Fruit fly (Drosophila melanogaster) whole organism, embryonic: ENCODE data around the gene CG18262.

ENCODE experiments used
- B-H2 ChIP-seq: fragments of 200-800 bp; sonication (Bioruptor generic); optimal IDR thresholded peaks from 2 replicates; lab custom pipeline; 2018; ENCODE audit warnings: missing biosample characterization, mild to moderate bottlenecking, missing genetic modification characterization
- BEAF-32 ChIP-seq: fragments of 200-800 bp; sonication (Bioruptor generic); optimal IDR thresholded peaks from 3 replicates; lab custom pipeline; 2017; ENCODE audit warnings: missing biosample characterization, missing genetic modification characterization, mild to moderate bottlenecking, moderate library complexity, missing genetic modification reagents
- C15 ChIP-seq: fragments of 200-800 bp; sonication (Bioruptor generic); IDR thresholded peaks from 3 replicates; pipeline ENCODE4 v1.3.6; 2022; ENCODE audit warnings: missing biosample characterization, missing genetic modification characterization
- CG10267 ChIP-seq: fragments of 200-800 bp; sonication (Bioruptor generic); optimal IDR thresholded peaks from 2 replicates; lab custom pipeline; 2018; ENCODE audit warnings: missing biosample characterization, mild to moderate bottlenecking, missing genetic modification characterization, moderate library complexity
- CG10321 ChIP-seq: fragments of 200-800 bp; sonication (Bioruptor generic); IDR thresholded peaks from 2 replicates; pipeline ENCODE4 v1.3.6; 2022; ENCODE audit warnings: missing biosample characterization, missing genetic modification characterization
- CG10959 ChIP-seq: fragments of 200-800 bp; sonication (Bioruptor generic); IDR thresholded peaks from 2 replicates; pipeline ENCODE4 v1.3.6; 2022; ENCODE audit warnings: missing biosample characterization, missing genetic modification characterization
- CG11723 ChIP-seq: fragments of 200-800 bp; sonication (Bioruptor generic); optimal IDR thresholded peaks from 2 replicates; lab custom pipeline; 2017; ENCODE audit warnings: missing biosample characterization, mild to moderate bottlenecking, missing genetic modification characterization
- CG12071 ChIP-seq: fragments of 200-800 bp; sonication (Bioruptor generic); optimal IDR thresholded peaks from 3 replicates; lab custom pipeline; 2018; ENCODE audit warnings: missing biosample characterization, mild to moderate bottlenecking, missing genetic modification characterization
- CG12744 ChIP-seq: fragments of 200-800 bp; sonication (Bioruptor generic); optimal IDR thresholded peaks from 2 replicates; lab custom pipeline; 2016; ENCODE audit warnings: missing biosample characterization, missing genetic modification characterization
- CG15514 ChIP-seq: fragments of 200-800 bp; sonication (Bioruptor generic); optimal IDR thresholded peaks from 3 replicates; lab custom pipeline; 2017; ENCODE audit warnings: missing biosample characterization, missing genetic modification characterization, mild to moderate bottlenecking, moderate library complexity, missing genetic modification reagents
- CG17361 ChIP-seq: fragments of 200-800 bp; sonication (Bioruptor generic); IDR thresholded peaks from 3 replicates; pipeline ENCODE4 v1.3.6; 2022; ENCODE audit warnings: missing biosample characterization, missing genetic modification characterization
- CG17385 ChIP-seq: fragments of 200-800 bp; sonication (Bioruptor generic); optimal IDR thresholded peaks from 3 replicates; lab custom pipeline; 2018; ENCODE audit warnings: missing biosample characterization, mild to moderate bottlenecking, missing genetic modification characterization
- CG17802 ChIP-seq: fragments of 200-800 bp; sonication (Bioruptor generic); optimal IDR thresholded peaks from 2 replicates; lab custom pipeline; 2018; ENCODE audit warnings: missing biosample characterization, mild to moderate bottlenecking, missing genetic modification characterization, moderate library complexity
- CG4854 ChIP-seq: fragments of 200-800 bp; sonication (Bioruptor generic); optimal IDR thresholded peaks from 2 replicates; lab custom pipeline; 2016; ENCODE audit warnings: missing biosample characterization, missing genetic modification characterization, inconsistent platforms
- CG6813 ChIP-seq: fragments of 200-800 bp; sonication (Bioruptor generic); optimal IDR thresholded peaks from 2 replicates; lab custom pipeline; 2017; ENCODE audit warnings: missing biosample characterization, missing genetic modification characterization, mild to moderate bottlenecking, moderate library complexity, missing genetic modification reagents
- CG8924 ChIP-seq: fragments of 200-800 bp; optimal IDR thresholded peaks from 3 replicates; lab custom pipeline; 2019; ENCODE audit warnings: missing biosample characterization, mild to moderate bottlenecking, missing genetic modification characterization, moderate library complexity
- CoRest ChIP-seq: fragments of 200-800 bp; sonication (Bioruptor generic); optimal IDR thresholded peaks from 3 replicates; lab custom pipeline; 2018; ENCODE audit warnings: missing biosample characterization, mild to moderate bottlenecking, missing genetic modification characterization, moderate library complexity
- Dek ChIP-seq: fragments of 200-800 bp; sonication (Bioruptor generic); optimal IDR thresholded peaks from 3 replicates; lab custom pipeline; 2019; ENCODE audit warnings: missing biosample characterization, mild to moderate bottlenecking, missing genetic modification characterization, moderate library complexity
- Dll ChIP-seq: fragments of 200-800 bp; sonication (Bioruptor generic); IDR thresholded peaks from 4 replicates; pipeline ENCODE4 v1.3.6; 2022; ENCODE audit warnings: missing biosample characterization, missing genetic modification characterization; ENCODE audit not compliant: partially characterized antibody
- E2f1 ChIP-seq: fragments of 200-800 bp; sonication (Bioruptor generic); IDR thresholded peaks from 2 replicates; pipeline ENCODE4 v1.3.6; 2022; ENCODE audit warnings: missing biosample characterization, missing genetic modification characterization
- Eip74EF ChIP-seq, 2 experiments: fragments of 200-800 bp in 1 of 2; fragments of >200 bp in 1 of 2; sonication (Bioruptor generic) in 1 of 2; optimal IDR thresholded peaks; 2 replicates each; lab custom pipeline; 2017 to 2019; ENCODE audit warnings: missing biosample characterization in 2 of 2, missing genetic modification characterization in 2 of 2, mild to moderate bottlenecking in 1 of 2, moderate library complexity in 1 of 2
- Hr3 ChIP-seq: fragments of 200-800 bp; sonication (Bioruptor generic); optimal IDR thresholded peaks from 3 replicates; lab custom pipeline; 2016; ENCODE audit warnings: missing biosample characterization, missing genetic modification characterization
- Kr ChIP-seq: fragments of 200-800 bp; sonication (Bioruptor generic); optimal IDR thresholded peaks from 2 replicates; lab custom pipeline; 2017; ENCODE audit warnings: missing biosample characterization, mild to moderate bottlenecking, missing genetic modification characterization
- Lpt ChIP-seq: fragments of >200 bp; optimal IDR thresholded peaks from 2 replicates; lab custom pipeline; 2018; ENCODE audit warnings: missing biosample characterization, missing genetic modification characterization
- MESR4 ChIP-seq: fragments of 200-800 bp; sonication (Bioruptor generic); optimal IDR thresholded peaks from 2 replicates; lab custom pipeline; 2018; ENCODE audit warnings: missing biosample characterization, mild to moderate bottlenecking, missing genetic modification characterization, moderate library complexity
- MTF-1 ChIP-seq: fragments of 200-800 bp; sonication (Bioruptor generic); optimal IDR thresholded peaks from 2 replicates; lab custom pipeline; 2018; ENCODE audit warnings: missing biosample characterization, mild to moderate bottlenecking, missing genetic modification characterization, borderline replicate concordance
- Myb ChIP-seq: fragments of 200-800 bp; sonication (Bioruptor generic); optimal IDR thresholded peaks from 2 replicates; lab custom pipeline; 2016; ENCODE audit warnings: missing biosample characterization, missing genetic modification characterization
- NC2β ChIP-seq: fragments of 200-800 bp; sonication (Bioruptor generic); optimal IDR thresholded peaks from 2 replicates; lab custom pipeline; 2016; ENCODE audit warnings: missing biosample characterization, missing genetic modification characterization
- Nf-YC ChIP-seq: fragments of 200-800 bp; optimal IDR thresholded peaks from 3 replicates; lab custom pipeline; 2019; ENCODE audit warnings: missing biosample characterization, mild to moderate bottlenecking, missing genetic modification characterization, moderate library complexity
- Ptx1 ChIP-seq: fragments of 200-800 bp; sonication (Bioruptor generic); IDR thresholded peaks from 2 replicates; pipeline ENCODE4 v1.3.6; 2022; ENCODE audit warnings: missing biosample characterization, missing genetic modification characterization
- Spps ChIP-seq: fragments of 200-800 bp; sonication (Bioruptor generic); optimal IDR thresholded peaks from 2 replicates; lab custom pipeline; 2018; ENCODE audit warnings: missing biosample characterization, mild to moderate bottlenecking, missing genetic modification characterization
- Taf1 ChIP-seq: fragments of 200-800 bp; sonication (Bioruptor generic); IDR thresholded peaks from 2 replicates; pipeline ENCODE4 v1.3.6; 2022; ENCODE audit warnings: missing biosample characterization, missing genetic modification characterization
- br ChIP-seq: fragments of >200 bp; optimal IDR thresholded peaks from 2 replicates; lab custom pipeline; 2017
- caup ChIP-seq: fragments of 200-800 bp; sonication (Bioruptor generic); optimal IDR thresholded peaks from 3 replicates; lab custom pipeline; 2017; ENCODE audit warnings: missing biosample characterization, mild to moderate bottlenecking, missing genetic modification characterization, moderate library complexity; ENCODE audit not compliant: severe bottlenecking
- cg ChIP-seq: fragments of 200-800 bp; sonication (Bioruptor generic); optimal IDR thresholded peaks from 3 replicates; lab custom pipeline; 2019; ENCODE audit warnings: missing biosample characterization, mild to moderate bottlenecking, missing genetic modification characterization, moderate library complexity
- chinmo ChIP-seq: fragments of 200-800 bp; sonication (Bioruptor generic); IDR thresholded peaks from 4 replicates; pipeline ENCODE4 v1.3.6; 2022; ENCODE audit warnings: missing biosample characterization, missing genetic modification characterization; ENCODE audit not compliant: partially characterized antibody
- corto ChIP-seq: fragments of 200-800 bp; sonication (Bioruptor generic); optimal IDR thresholded peaks from 2 replicates; lab custom pipeline; 2016; ENCODE audit warnings: missing biosample characterization, mild to moderate bottlenecking, missing genetic modification characterization, moderate library complexity
- crol ChIP-seq: fragments of 200-800 bp; sonication (Bioruptor generic); IDR thresholded peaks from 2 replicates; pipeline ENCODE4 v1.3.6; 2022; ENCODE audit warnings: missing biosample characterization, missing genetic modification characterization
- crp ChIP-seq, 2 experiments: fragments of 200-800 bp; sonication (Bioruptor generic); optimal IDR thresholded peaks; 2 replicates in 1 of 2; 3 replicates in 1 of 2; lab custom pipeline; 2017; ENCODE audit warnings: missing biosample characterization in 2 of 2, missing genetic modification characterization in 2 of 2, mild to moderate bottlenecking in 1 of 2, moderate library complexity in 1 of 2
- danr ChIP-seq: fragments of 200-800 bp; sonication (Bioruptor generic); IDR thresholded peaks from 2 replicates; pipeline ENCODE4 v1.3.6; 2022; ENCODE audit warnings: missing biosample characterization, missing genetic modification characterization
- dmrt11E ChIP-seq: fragments of 200-800 bp; sonication (Bioruptor generic); optimal IDR thresholded peaks from 3 replicates; lab custom pipeline; 2018; ENCODE audit warnings: missing biosample characterization, mild to moderate bottlenecking, missing genetic modification characterization, moderate library complexity
- esg ChIP-seq: fragments of 200-800 bp; sonication (Bioruptor generic); conservative IDR thresholded peaks from 2 replicates; pipeline ENCODE4 v1.3.6; 2022; ENCODE audit warnings: missing biosample characterization, missing genetic modification characterization
- hbn ChIP-seq: fragments of 200-800 bp; sonication (Bioruptor generic); IDR thresholded peaks from 2 replicates; pipeline ENCODE4 v1.3.6; 2022; ENCODE audit warnings: missing biosample characterization, missing genetic modification characterization; ENCODE audit not compliant: partially characterized antibody
- lmd ChIP-seq: fragments of 200-800 bp; sonication (Bioruptor generic); IDR thresholded peaks from 2 replicates; pipeline ENCODE4 v1.3.6; 2022; ENCODE audit warnings: missing biosample characterization, missing genetic modification characterization
- nom ChIP-seq: fragments of 200-800 bp; sonication (Bioruptor generic); optimal IDR thresholded peaks from 2 replicates; lab custom pipeline; 2017; ENCODE audit warnings: missing biosample characterization, missing genetic modification characterization, mild to moderate bottlenecking, moderate library complexity, missing genetic modification reagents
- oc ChIP-seq: fragments of 200-800 bp; sonication (Bioruptor generic); optimal IDR thresholded peaks from 2 replicates; lab custom pipeline; 2018; ENCODE audit warnings: missing biosample characterization, mild to moderate bottlenecking, missing genetic modification characterization, moderate library complexity
- repo ChIP-seq: fragments of 200-800 bp; sonication (Bioruptor generic); optimal IDR thresholded peaks from 2 replicates; lab custom pipeline; 2016; ENCODE audit warnings: missing biosample characterization, missing genetic modification characterization
- shn ChIP-seq: fragments of 200-800 bp; sonication (Bioruptor generic); optimal IDR thresholded peaks from 3 replicates; lab custom pipeline; 2016; ENCODE audit warnings: missing biosample characterization, missing genetic modification characterization
- sima ChIP-seq: fragments of 200-800 bp; sonication (Bioruptor generic); optimal IDR thresholded peaks from 2 replicates; lab custom pipeline; 2016; ENCODE audit warnings: missing biosample characterization, missing genetic modification characterization
- ttk ChIP-seq: fragments of 200-800 bp; sonication (Bioruptor generic); IDR thresholded peaks from 2 replicates; pipeline ENCODE4 v2.1.2; 2022; ENCODE audit warnings: missing biosample characterization, missing genetic modification characterization
- unpg ChIP-seq: fragments of 200-800 bp; sonication (Bioruptor generic); optimal IDR thresholded peaks from 3 replicates; lab custom pipeline; 2018; ENCODE audit warnings: missing biosample characterization, mild to moderate bottlenecking, missing genetic modification characterization, moderate library complexity

Gene CG18262

dm6 chrX:8152718-8153117, at the start of gene CG18262:
CG18262 (plus strand) TSS chrX:8152948.
- no peak for TF ChIP-seq shn (GFP tag; lab: Kevin White, UChicago)
- TF ChIP-seq CG17385 (GFP tag; lab: Kevin White, UChicago) = no peak
- TF ChIP-seq Kr (GFP tag; lab: Kevin White, UChicago) = no peak
- TF ChIP-seq CG15514 (GFP tag; lab: Kevin White, UChicago) = peak; percentile 72
- no peak for TF ChIP-seq E2f1 (GFP tag; lab: Robert Waterston, UW)
- TF ChIP-seq crp (GFP tag; optimal IDR thresholded peaks at IDR 0.05; lab: Kevin White, UChicago) = peak; percentile 23 to 87
- TF ChIP-seq lmd (GFP tag; lab: Robert Waterston, UW) = no peak
- TF ChIP-seq Taf1 (GFP tag; lab: Robert Waterston, UW) = no peak
- no peak for TF ChIP-seq NC2β (GFP tag; lab: Kevin White, UChicago)
- TF ChIP-seq B-H2 = peak; percentile 14
- peak; percentile 8 for TF ChIP-seq CoRest (tag; lab: Kevin White, UChicago)
- TF ChIP-seq br (lab: Kevin White, UChicago) = no peak
- TF ChIP-seq Hr3 (GFP tag; lab: Kevin White, UChicago) = no peak
- TF ChIP-seq Spps = no peak
- peak; percentile 6 for TF ChIP-seq cg (GFP tag; lab: Kevin White, UChicago)
- no peak for TF ChIP-seq repo (GFP tag; lab: Kevin White, UChicago)
- TF ChIP-seq Lpt = no peak
- TF ChIP-seq esg (GFP tag; lab: Robert Waterston, UW) = no peak
- no peak for TF ChIP-seq CG17802 (tag; lab: Kevin White, UChicago)
- TF ChIP-seq CG12744 = no peak
- peak; percentile 33 for TF ChIP-seq Myb
- no peak for TF ChIP-seq sima (GFP tag; lab: Kevin White, UChicago)
- no peak for TF ChIP-seq CG8924 (tag; lab: Kevin White, UChicago)
- TF ChIP-seq MESR4 (GFP tag; lab: Kevin White, UChicago) = peak; percentile 39
- TF ChIP-seq Nf-YC (tag; lab: Kevin White, UChicago) = no peak
- TF ChIP-seq corto (GFP tag; lab: Kevin White, UChicago) = no peak
- no peak for TF ChIP-seq CG6813 (GFP tag; lab: Kevin White, UChicago)
- TF ChIP-seq CG11723 (GFP tag; lab: Kevin White, UChicago) = no peak
- no peak; the same call in 1 of the 2 replicates for TF ChIP-seq ttk
- no peak for TF ChIP-seq danr (GFP tag; lab: Robert Waterston, UW)
- no peak for TF ChIP-seq nom (GFP tag; lab: Kevin White, UChicago)
- no peak for TF ChIP-seq MTF-1 (GFP tag; lab: Kevin White, UChicago)
- no peak for TF ChIP-seq Dll
- TF ChIP-seq oc (tag; lab: Kevin White, UChicago) = no peak
- no peak for TF ChIP-seq Ptx1 (GFP tag; lab: Robert Waterston, UW)
- no peak for TF ChIP-seq C15 (GFP tag; lab: Robert Waterston, UW)
- TF ChIP-seq Dek (tag; lab: Kevin White, UChicago) = no peak
- TF ChIP-seq crol = peak; percentile 83
- TF ChIP-seq dmrt11E (tag; lab: Kevin White, UChicago) = no peak
- no peak for TF ChIP-seq CG12071 (GFP tag; lab: Kevin White, UChicago)
- no peak for TF ChIP-seq BEAF-32
- no peak for TF ChIP-seq CG10959 (GFP tag; lab: Robert Waterston, UW)
- TF ChIP-seq chinmo (GFP tag; lab: Robert Waterston, UW) = no peak
- TF ChIP-seq CG10321 (GFP tag; lab: Robert Waterston, UW) = no peak
- TF ChIP-seq CG4854 (GFP tag; lab: Kevin White, UChicago) = no peak
- no peak for TF ChIP-seq caup (GFP tag; lab: Kevin White, UChicago)
- no peak for TF ChIP-seq hbn (GFP tag; lab: Robert Waterston, UW)
- peak; percentile 84 for TF ChIP-seq CG10267 (tag; lab: Kevin White, UChicago)
- TF ChIP-seq Eip74EF (GFP tag; optimal IDR thresholded peaks at IDR 0.05; lab: Kevin White, UChicago) = no peak
- TF ChIP-seq CG17361 = no peak
- no peak for TF ChIP-seq unpg (GFP tag; lab: Kevin White, UChicago)
